Worm (Caenorhabditis elegans): ENCODE data around the gene C42D8.9.

Gene C42D8.9

ce11 chrX:5106942-5107341, at the start of gene C42D8.9:
Gene C42D8.9 (minus strand): TSS chrX:5107042.
- no peak for TF ChIP-seq cey-2 (tag; optimal IDR thresholded peaks at IDR 0.05; ENCODE audit: borderline replicate concordance, insufficient read depth)
- TF ChIP-seq aha-1 (tag) = peak; percentile 28
- no peak for TF ChIP-seq lin-15B (tag; optimal IDR thresholded peaks at IDR 0.05)

DNA sequence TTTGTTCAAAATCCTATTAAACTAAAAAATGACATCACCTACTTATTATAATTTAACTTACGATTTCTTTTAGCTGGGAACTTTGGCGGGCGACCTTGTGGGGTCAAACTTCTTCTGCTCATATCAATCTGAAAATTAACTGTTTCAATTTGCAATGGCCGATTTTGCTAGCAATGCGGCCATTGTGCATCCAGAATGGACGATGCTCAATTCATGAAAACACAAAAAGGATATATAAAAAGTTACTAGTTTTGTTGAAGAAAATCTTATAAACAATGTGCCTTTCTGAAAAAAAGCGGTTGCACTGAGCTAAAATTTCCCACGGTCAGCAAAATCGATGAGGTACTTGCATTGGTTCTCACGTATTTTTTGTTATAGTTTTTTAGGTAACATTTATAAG, 47.4 kb upstream of the C42D8.9 start, which contains the start of gene C31H2.3:
Gene C31H2.3 (minus strand): TSS at position 101 of the 400 bp plus-strand sequence.
- TF ChIP-seq hlh-11 (tag; optimal IDR thresholded peaks at IDR 0.05) (no peak), lim-7 (GFP tag; IDR thresholded peaks at IDR 0.05) (no peak), F10B5.3 (tag; optimal IDR thresholded peaks at IDR 0.05) (no peak), T26A8.4 (GFP tag; IDR thresholded peaks at IDR 0.05) (no peak), zag-1 (tag; optimal IDR thresholded peaks at IDR 0.05) (no peak), jun-1 (tag; optimal IDR thresholded peaks at IDR 0.05) (no peak), sdz-12 (GFP tag; optimal IDR thresholded peaks at IDR 0.05) (no peak), daf-19 (GFP tag; conservative IDR thresholded peaks at IDR 0.05) (no peak), lin-1 (GFP tag; IDR thresholded peaks at IDR 0.05) (no peak), nhr-48 (tag; optimal IDR thresholded peaks at IDR 0.05) (no peak), unc-130 (GFP tag; optimal IDR thresholded peaks at IDR 0.05) (no peak), zfp-3 (GFP tag; conservative IDR thresholded peaks at IDR 0.05) (no peak), F37D6.2 (tag; optimal IDR thresholded peaks at IDR 0.05) (no peak)

DNA sequence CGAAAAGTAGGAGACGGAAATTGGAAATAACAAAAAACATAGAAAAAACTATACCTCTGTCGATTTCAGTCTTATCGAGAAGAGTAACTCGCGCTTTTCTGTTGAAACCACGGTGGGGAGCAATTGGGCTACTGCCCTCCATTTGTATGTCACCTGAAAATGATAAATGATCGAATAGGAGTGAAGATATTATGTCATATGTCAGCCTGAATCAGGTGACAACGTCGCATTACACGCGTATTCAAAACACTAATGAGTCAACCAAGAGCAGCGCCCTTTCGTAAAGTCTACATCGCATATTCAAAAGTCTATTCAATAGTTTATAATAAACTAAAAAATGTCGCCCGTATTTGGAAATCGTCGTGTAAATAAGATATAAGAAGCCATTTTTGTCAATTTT, 46.1 kb upstream of the C42D8.9 start:
- TF ChIP-seq ceh-82 (tag; optimal IDR thresholded peaks at IDR 0.05) (no peak), madf-5 (GFP tag; IDR thresholded peaks at IDR 0.05) (no peak), nhr-77 (tag; optimal IDR thresholded peaks at IDR 0.05) (no peak), mdl-1 (tag; optimal IDR thresholded peaks at IDR 0.05) (no peak), zip-11 (GFP tag; IDR thresholded peaks at IDR 0.05) (no peak)

- no peak for TF ChIP-seq ceh-82 (tag; optimal IDR thresholded peaks at IDR 0.05)
- no peak for TF ChIP-seq set-16 (GFP tag; IDR thresholded peaks at IDR 0.05)
- no peak for TF ChIP-seq aly-2 (tag; optimal IDR thresholded peaks at IDR 0.05)
- TF ChIP-seq ceh-32 (tag; optimal IDR thresholded peaks at IDR 0.05; ENCODE audit: poor library complexity) = no peak
- TF ChIP-seq hlh-11 (tag; optimal IDR thresholded peaks at IDR 0.05) = no peak
- no peak for TF ChIP-seq dpl-1 (GFP tag; optimal IDR thresholded peaks at IDR 0.05)
- TF ChIP-seq dve-1 (tag; optimal IDR thresholded peaks at IDR 0.05; ENCODE audit: insufficient read depth) = no peak
- peak in 1 of 2 experiments; percentile 98 for TF ChIP-seq unc-62 (GFP tag; optimal IDR thresholded peaks at IDR 0.05 in 1 of 2)
- TF ChIP-seq unc-62 (tag; optimal IDR thresholded peaks at IDR 0.05) = no peak
These were observed 45.0 kb upstream of the C42D8.9 start for ce11 chrX:5151866-5152265.

- no peak for TF ChIP-seq dmd-8 (GFP tag; IDR thresholded peaks at IDR 0.05)
- TF ChIP-seq F26F4.8 (GFP tag; conservative IDR thresholded peaks at IDR 0.05) = no peak
- no peak for TF ChIP-seq saeg-2 (GFP tag; IDR thresholded peaks at IDR 0.05)
- TF ChIP-seq dmd-6 (GFP tag; IDR thresholded peaks at IDR 0.05) = no peak
- no peak for TF ChIP-seq ces-1 (GFP tag; optimal IDR thresholded peaks at IDR 0.05)
- no peak for TF ChIP-seq tra-1 (GFP tag; IDR thresholded peaks at IDR 0.05)
- no peak for TF ChIP-seq ama-1 (optimal IDR thresholded peaks at IDR 0.05)
- no peak for TF ChIP-seq spr-3 (GFP tag; optimal IDR thresholded peaks at IDR 0.05)
- no peak for TF ChIP-seq F10B5.3 (tag; optimal IDR thresholded peaks at IDR 0.05)
These were observed 44.6 kb upstream of the C42D8.9 start for ce11 chrX:5151403-5151802.
